Fruit fly (Drosophila melanogaster) whole organism: ENCODE data around the gene Liprin-alpha.

ENCODE experiments used
- EcR ChIP-seq, 2 experiments: fragments of >200 bp; optimal IDR thresholded peaks; 2 replicates each; lab custom pipeline; 2017; ENCODE audit warnings: missing biosample characterization in 2 of 2, missing genetic modification characterization in 2 of 2, missing genetic modification reagents in 2 of 2
- pan ChIP-seq: fragments of >200 bp; optimal IDR thresholded peaks from 2 replicates; lab custom pipeline; 2017
- psq ChIP-seq: fragments of >200 bp; optimal IDR thresholded peaks from 2 replicates; lab custom pipeline; 2017

DNA sequence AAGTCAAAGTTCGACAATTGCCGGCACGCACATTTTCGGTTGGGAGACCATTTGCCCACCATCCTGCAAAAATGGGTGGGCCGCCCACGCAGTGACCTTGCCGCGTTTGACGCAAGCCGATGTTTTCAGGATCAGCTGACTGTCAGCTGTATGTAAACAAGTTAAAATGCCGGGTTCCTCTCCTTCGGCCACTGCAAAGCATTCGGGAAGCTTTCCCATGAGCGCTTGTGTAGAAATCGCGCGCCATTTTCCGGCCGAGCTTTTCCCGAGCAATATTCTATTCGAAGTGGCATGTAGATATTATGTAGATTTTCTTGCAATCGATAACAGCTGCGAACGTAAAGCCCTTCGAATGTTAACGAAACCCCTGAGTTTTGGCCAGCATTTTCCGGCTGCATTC is 49.9 kb downstream of the Liprin-alpha start, which contains the start of gene CG17378:
- TF ChIP-seq psq (no peak), EcR (GFP tag; optimal IDR thresholded peaks at IDR 0.05; lab: Kevin White, UChicago) (no peak), pan (lab: Kevin White, UChicago) (no peak)
